Worm (Caenorhabditis elegans): ENCODE measurements around the gene erp-44.2.

- no peak for TF ChIP-seq hmg-1.2 (GFP tag; IDR thresholded peaks at IDR 0.05)
- no peak for TF ChIP-seq madf-3 (GFP tag; IDR thresholded peaks at IDR 0.05)
- no peak for TF ChIP-seq snpc-4 (GFP tag; optimal IDR thresholded peaks at IDR 0.05)
- no peak for TF ChIP-seq snpc-4 (tag; optimal IDR thresholded peaks at IDR 0.05)
- TF ChIP-seq B0019.2 (GFP tag; conservative IDR thresholded peaks at IDR 0.05): no peak
- no peak for TF ChIP-seq attf-5 (GFP tag; optimal IDR thresholded peaks at IDR 0.05)
- no peak for TF ChIP-seq pha-4 (tag; optimal IDR thresholded peaks at IDR 0.05)
- TF ChIP-seq lin-26 (GFP tag; IDR thresholded peaks at IDR 0.05): no peak
- TF ChIP-seq T07F8.4 (tag; optimal IDR thresholded peaks at IDR 0.05): no peak
These were observed 25.9 kb downstream of the erp-44.2 start, which contains the start of gene C33H5.1 for ce11 chrIV:7808583-7808982.

Measured in whole organism, young adult.